Worm (Caenorhabditis elegans) whole organism, L3 larva: ENCODE results near the gene faah-4.

Source experiments
- fkh-10 ChIP-seq: sonication (generic microtip); optimal IDR thresholded peaks from 2 replicates; lab custom pipeline; 2017; ENCODE audit warnings: missing biosample characterization, missing genetic modification reagents, missing genetic modification characterization
- lin-15B ChIP-seq: fragments of 150-350 bp; optimal IDR thresholded peaks from 2 replicates; lab custom pipeline; 2014; ENCODE audit warnings: missing biosample characterization, missing genetic modification characterization
- nhr-76 ChIP-seq: fragments of 150-350 bp; sonication (generic microtip); optimal IDR thresholded peaks from 5 replicates; lab custom pipeline; 2014; ENCODE audit warnings: missing biosample characterization, missing genetic modification characterization
- unc-39 ChIP-seq: sonication (generic microtip); optimal IDR thresholded peaks from 4 replicates; lab custom pipeline; 2017; ENCODE audit warnings: missing biosample characterization, missing genetic modification characterization
- unc-62 ChIP-seq: fragments of 150-350 bp; sonication (generic microtip); optimal IDR thresholded peaks from 4 replicates; lab custom pipeline; 2014; ENCODE audit warnings: missing biosample characterization, missing genetic modification reagents, missing genetic modification characterization

- TF ChIP-seq unc-39 (no peak), fkh-10 (GFP tag; lab: Kevin White, UChicago) (no peak), lin-15B (tag; lab: Kevin White, UChicago) (no peak), unc-62 (GFP tag; lab: Kevin White, UChicago) (no peak), nhr-76 (tag; lab: Kevin White, UChicago) (no peak)
Observed at ce11 chrIII:11936668-11937276, 27.1 kb upstream of the faah-4 start.
